Fruit fly (Drosophila melanogaster) whole organism, embryonic: Measurements from ENCODE around the gene HemK2.

ENCODE experiments used
- Abd-B ChIP-seq: fragments of 200-800 bp; sonication (Bioruptor generic); optimal IDR thresholded peaks from 2 replicates; lab custom pipeline; 2018; ENCODE audit warnings: missing biosample characterization, mild to moderate bottlenecking, missing genetic modification characterization, moderate library complexity
- Aef1 ChIP-seq: fragments of 200-800 bp; sonication (Bioruptor generic); IDR thresholded peaks from 3 replicates; pipeline ENCODE4 v1.3.6; 2022; ENCODE audit warnings: missing biosample characterization, missing genetic modification characterization
- Antp ChIP-seq: fragments of 200-800 bp; sonication (Bioruptor generic); optimal IDR thresholded peaks from 3 replicates; lab custom pipeline; 2016; ENCODE audit warnings: missing biosample characterization, missing genetic modification characterization
- CG10321 ChIP-seq: fragments of 200-800 bp; sonication (Bioruptor generic); IDR thresholded peaks from 2 replicates; pipeline ENCODE4 v1.3.6; 2022; ENCODE audit warnings: missing biosample characterization, missing genetic modification characterization
- CG11247 ChIP-seq: fragments of 200-800 bp; sonication (Bioruptor generic); IDR thresholded peaks from 2 replicates; pipeline ENCODE4 v1.3.6; 2022; ENCODE audit warnings: missing biosample characterization, missing genetic modification characterization
- CG12391 ChIP-seq: fragments of 200-800 bp; sonication (Bioruptor generic); optimal IDR thresholded peaks from 3 replicates; lab custom pipeline; 2018; ENCODE audit warnings: missing biosample characterization, mild to moderate bottlenecking, missing genetic modification characterization, moderate library complexity
- CG12769 ChIP-seq: fragments of 200-800 bp; sonication (Bioruptor generic); optimal IDR thresholded peaks from 2 replicates; lab custom pipeline; 2019; ENCODE audit warnings: missing biosample characterization, mild to moderate bottlenecking, missing genetic modification characterization, moderate library complexity
- CG13624 ChIP-seq: fragments of 200-800 bp; sonication (Bioruptor generic); optimal IDR thresholded peaks from 2 replicates; lab custom pipeline; 2016; ENCODE audit warnings: missing biosample characterization, missing genetic modification characterization
- CG13894 ChIP-seq: fragments of 200-800 bp; sonication (Bioruptor generic); optimal IDR thresholded peaks from 3 replicates; lab custom pipeline; 2018; ENCODE audit warnings: missing biosample characterization, mild to moderate bottlenecking, missing genetic modification characterization, moderate library complexity
- CG15269 ChIP-seq: fragments of 200-800 bp; sonication (Bioruptor generic); optimal IDR thresholded peaks from 2 replicates; lab custom pipeline; 2018; ENCODE audit warnings: missing biosample characterization, mild to moderate bottlenecking, missing genetic modification characterization, moderate library complexity
- CG1603 ChIP-seq: fragments of 200-800 bp; sonication (Bioruptor generic); optimal IDR thresholded peaks from 2 replicates; lab custom pipeline; 2019; ENCODE audit warnings: missing biosample characterization, mild to moderate bottlenecking, missing genetic modification characterization, moderate library complexity
- CG17802 ChIP-seq: fragments of 200-800 bp; sonication (Bioruptor generic); optimal IDR thresholded peaks from 2 replicates; lab custom pipeline; 2018; ENCODE audit warnings: missing biosample characterization, mild to moderate bottlenecking, missing genetic modification characterization, moderate library complexity
- CG1792 ChIP-seq: fragments of 200-800 bp; sonication (Bioruptor generic); optimal IDR thresholded peaks from 2 replicates; lab custom pipeline; 2016; ENCODE audit warnings: missing biosample characterization, missing genetic modification characterization
- CG2120 ChIP-seq: fragments of 200-800 bp; sonication (Bioruptor generic); optimal IDR thresholded peaks from 3 replicates; lab custom pipeline; 2016; ENCODE audit warnings: missing biosample characterization, missing genetic modification characterization
- CG32772 ChIP-seq: fragments of 200-800 bp; sonication (Bioruptor generic); IDR thresholded peaks from 2 replicates; pipeline ENCODE4 v1.3.6; 2022; ENCODE audit warnings: missing biosample characterization, missing genetic modification characterization
- CG4328 ChIP-seq: fragments of 200-800 bp; sonication (Bioruptor generic); optimal IDR thresholded peaks from 3 replicates; lab custom pipeline; 2017; ENCODE audit warnings: missing biosample characterization, missing genetic modification reagents, missing genetic modification characterization
- CG7372 ChIP-seq: fragments of 200-800 bp; sonication (Bioruptor generic); IDR thresholded peaks from 2 replicates; pipeline ENCODE4 v1.3.6; 2022; ENCODE audit warnings: missing biosample characterization, missing genetic modification characterization
- CoRest ChIP-seq: fragments of 200-800 bp; sonication (Bioruptor generic); optimal IDR thresholded peaks from 3 replicates; lab custom pipeline; 2018; ENCODE audit warnings: missing biosample characterization, mild to moderate bottlenecking, missing genetic modification characterization, moderate library complexity
- Drgx ChIP-seq: fragments of 200-800 bp; sonication (Bioruptor generic); IDR thresholded peaks from 2 replicates; pipeline ENCODE4 v1.3.6; 2022; ENCODE audit warnings: missing biosample characterization, missing genetic modification characterization
- Fer3 ChIP-seq: fragments of 200-800 bp; sonication (Bioruptor generic); optimal IDR thresholded peaks from 2 replicates; lab custom pipeline; 2018; ENCODE audit warnings: missing biosample characterization, mild to moderate bottlenecking, missing genetic modification characterization, moderate library complexity
- Gsc ChIP-seq: fragments of 200-800 bp; sonication (Bioruptor generic); IDR thresholded peaks from 2 replicates; pipeline ENCODE4 v1.3.6; 2022; ENCODE audit warnings: missing biosample characterization, missing genetic modification characterization
- Hr78 ChIP-seq, 2 experiments: fragments of 200-800 bp in 1 of 2; fragments of >200 bp in 1 of 2; sonication (Bioruptor generic) in 1 of 2; optimal IDR thresholded peaks; 2 replicates each; lab custom pipeline; 2017 to 2019; ENCODE audit warnings: missing biosample characterization in 2 of 2, missing genetic modification characterization in 2 of 2, mild to moderate bottlenecking in 1 of 2, moderate library complexity in 1 of 2
- Med ChIP-seq: fragments of 200-800 bp; sonication (Bioruptor generic); peaks from one replicate; lab custom pipeline; 2016; ENCODE audit warnings: missing biosample characterization, missing genetic modification characterization, mild to moderate bottlenecking, inconsistent platforms, moderate library complexity
- ase ChIP-seq: fragments of 200-800 bp; sonication (Bioruptor generic); IDR thresholded peaks from 3 replicates; pipeline ENCODE4 v1.3.6; 2022; ENCODE audit warnings: missing biosample characterization, missing genetic modification characterization
- dmrt99B ChIP-seq: fragments of 200-800 bp; sonication (Bioruptor generic); optimal IDR thresholded peaks from 2 replicates; lab custom pipeline; 2018; ENCODE audit warnings: missing biosample characterization, mild to moderate bottlenecking, missing genetic modification characterization, moderate library complexity
- eyg ChIP-seq: fragments of 200-800 bp; sonication (Bioruptor generic); optimal IDR thresholded peaks from 3 replicates; lab custom pipeline; 2016; ENCODE audit warnings: missing biosample characterization, missing genetic modification characterization
- gem ChIP-seq: fragments of 200-800 bp; sonication (Bioruptor generic); optimal IDR thresholded peaks from 2 replicates; lab custom pipeline; 2019; ENCODE audit warnings: missing biosample characterization, mild to moderate bottlenecking, missing genetic modification characterization, moderate library complexity
- jing ChIP-seq: fragments of 200-800 bp; sonication (Bioruptor generic); optimal IDR thresholded peaks from 2 replicates; lab custom pipeline; 2018; ENCODE audit warnings: missing biosample characterization, mild to moderate bottlenecking, missing genetic modification characterization
- pfk ChIP-seq: fragments of 200-800 bp; sonication (Bioruptor generic); optimal IDR thresholded peaks from 2 replicates; lab custom pipeline; 2018; ENCODE audit warnings: missing biosample characterization, mild to moderate bottlenecking, missing genetic modification characterization, moderate library complexity
- phol ChIP-seq: fragments of 200-800 bp; sonication (Bioruptor generic); optimal IDR thresholded peaks from 3 replicates; lab custom pipeline; 2018; ENCODE audit warnings: missing biosample characterization, mild to moderate bottlenecking, missing genetic modification characterization, moderate library complexity
- prd ChIP-seq, 3 experiments: fragments of >200 bp in 2 of 3; fragments of 200-800 bp in 1 of 3; sonication (Bioruptor generic) in 1 of 3; optimal IDR thresholded peaks in 2 of 3; IDR thresholded peaks in 1 of 3; 2 replicates in 2 of 3; 3 replicates in 1 of 3; pipeline versions ENCODE4 v1.3.6 to Lab custom; 2017 to 2022; ENCODE audit warnings: missing biosample characterization in 1 of 3, missing genetic modification characterization in 1 of 3
- schlank ChIP-seq: fragments of 200-800 bp; sonication (Bioruptor generic); optimal IDR thresholded peaks from 2 replicates; lab custom pipeline; 2018; ENCODE audit warnings: missing biosample characterization, mild to moderate bottlenecking, missing genetic modification characterization
- sisA ChIP-seq: fragments of 200-800 bp; sonication (Bioruptor generic); IDR thresholded peaks from 2 replicates; pipeline ENCODE4 v1.3.6; 2022; ENCODE audit warnings: missing biosample characterization, missing genetic modification characterization
- tgo ChIP-seq: fragments of 200-800 bp; sonication (Bioruptor generic); IDR thresholded peaks from 3 replicates; pipeline ENCODE4 v1.3.6; 2022; ENCODE audit warnings: missing biosample characterization, missing genetic modification characterization
- tx ChIP-seq: fragments of 200-800 bp; sonication (Bioruptor generic); optimal IDR thresholded peaks from 2 replicates; lab custom pipeline; 2016; ENCODE audit warnings: missing biosample characterization, missing genetic modification characterization
- z ChIP-seq: fragments of 200-800 bp; sonication (Bioruptor generic); IDR thresholded peaks from 3 replicates; pipeline ENCODE4 v1.3.6; 2022; ENCODE audit warnings: missing biosample characterization, missing genetic modification characterization

The HemK2 gene

DNA sequence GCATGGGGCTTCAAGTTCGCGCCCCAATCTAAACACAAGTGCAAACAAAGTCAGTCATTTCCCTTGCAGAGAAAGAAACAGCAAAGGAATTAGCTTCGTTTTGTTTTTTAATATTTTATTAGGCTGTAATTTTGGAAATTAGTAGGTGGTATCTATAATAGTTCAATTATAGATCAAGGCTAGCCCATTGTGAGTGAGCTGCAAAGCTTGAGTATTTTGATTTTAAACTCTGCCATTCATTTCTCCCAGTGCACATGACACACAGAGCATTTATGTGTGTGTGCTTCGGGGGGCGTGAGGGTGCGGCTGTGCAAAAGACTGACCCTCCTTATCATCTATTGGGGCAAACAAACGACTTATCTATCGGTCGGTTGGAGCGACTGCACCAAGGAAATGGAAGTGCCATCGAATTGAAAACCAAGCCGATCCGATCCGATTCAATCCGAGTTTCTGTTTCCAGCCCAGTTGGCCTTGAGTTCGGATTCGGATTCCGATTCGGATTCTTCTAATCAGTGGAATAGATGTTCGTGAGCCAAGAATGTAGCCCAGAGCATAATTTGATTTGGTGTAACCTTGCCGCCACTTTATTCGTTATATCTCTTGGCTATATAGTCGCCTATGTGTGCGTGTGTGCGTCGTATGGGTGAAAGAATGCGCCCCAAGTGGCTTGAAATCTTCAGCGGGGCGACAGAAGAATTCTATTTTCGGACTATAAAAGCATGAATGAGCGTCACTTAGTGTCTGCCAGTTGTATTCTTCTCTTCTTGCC is 27.9 kb downstream of the HemK2 start (continued):
- TF ChIP-seq CG1792 (no peak), CoRest (peak; percentile 18), Med (GFP tag; lab: Kevin White, UChicago) (peak; percentile 80), CG15269 (tag; lab: Kevin White, UChicago) (peak; percentile 50), gem (tag; lab: Kevin White, UChicago) (peak; percentile 56), CG10321 (GFP tag; lab: Robert Waterston, UW) (no peak), Antp (GFP tag; lab: Kevin White, UChicago) (peak; percentile 26), Hr78 (GFP tag; optimal IDR thresholded peaks at IDR 0.05; lab: Kevin White, UChicago) (peak in 1 of 2 experiments; percentile 91), Fer3 (tag; lab: Kevin White, UChicago) (peak; percentile 4), Aef1 (GFP tag; lab: Robert Waterston, UW) (0 out of 3 replicates have a peak, but pooled peaks have one; percentile 25), ase (GFP tag; lab: Robert Waterston, UW) (peak; percentile 47; the same call in 1 of the 3 replicates), jing (GFP tag; lab: Kevin White, UChicago) (no peak), CG1603 (peak; percentile 26), schlank (tag; lab: Kevin White, UChicago) (no peak), dmrt99B (tag; lab: Kevin White, UChicago) (peak; percentile 68), pfk (GFP tag; lab: Kevin White, UChicago) (no peak), tx (GFP tag; lab: Kevin White, UChicago) (no peak), CG11247 (GFP tag; lab: Robert Waterston, UW) (no peak), CG4328 (GFP tag; lab: Kevin White, UChicago) (no peak), CG17802 (tag; lab: Kevin White, UChicago) (no peak), prd (optimal IDR thresholded peaks at IDR 0.05; lab: Kevin White, UChicago) (no peak), prd (GFP tag; IDR thresholded peaks at IDR 0.05; lab: Robert Waterston, UW) (peak; percentile 71), Abd-B (GFP tag; lab: Kevin White, UChicago) (peak; percentile 7), CG32772 (GFP tag; lab: Robert Waterston, UW) (peak; percentile 64), Drgx (GFP tag; lab: Robert Waterston, UW) (peak; percentile 57), CG12769 (tag; lab: Kevin White, UChicago) (peak; percentile 24), tgo (GFP tag; lab: Robert Waterston, UW) (peak; percentile 27; the same call in 1 of the 3 replicates), Gsc (GFP tag; lab: Robert Waterston, UW) (0 out of 2 replicates have a peak, but pooled peaks have one; percentile 24), phol (tag; lab: Kevin White, UChicago) (peak; percentile 39)
- TF ChIP-seq, all 482 proteins: peak for 126

DNA sequence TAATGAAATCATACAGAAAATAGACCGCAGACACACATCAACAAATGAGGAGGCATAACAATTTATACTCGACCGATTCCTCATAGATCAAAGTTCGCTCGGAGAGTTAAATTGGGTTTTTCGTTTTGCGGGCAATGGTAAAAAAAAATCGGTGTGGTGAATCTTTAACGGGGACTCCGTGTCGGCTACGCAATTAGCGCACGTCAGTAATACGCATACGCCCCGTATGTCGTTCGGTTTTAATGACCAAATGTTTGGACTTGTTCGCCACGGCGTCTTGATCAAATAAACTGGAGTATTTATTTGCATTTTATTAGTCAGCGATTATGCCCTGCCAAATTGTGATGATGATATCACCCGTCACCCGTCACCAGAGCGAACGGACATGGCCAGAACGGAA is 28.7 kb downstream of the HemK2 start:
- peak; percentile 28 for TF ChIP-seq Med (GFP tag; lab: Kevin White, UChicago)
- no peak for TF ChIP-seq eyg (GFP tag; lab: Kevin White, UChicago)
- TF ChIP-seq CG12769 (tag; lab: Kevin White, UChicago) = peak; percentile 9
- TF ChIP-seq sisA = no peak
- TF ChIP-seq z (GFP tag; lab: Robert Waterston, UW) = no peak
- TF ChIP-seq CG13624 (GFP tag; lab: Kevin White, UChicago) = no peak
- TF ChIP-seq CG7372 (GFP tag; lab: Robert Waterston, UW) = peak; percentile 91
- TF ChIP-seq CG2120 (GFP tag; lab: Kevin White, UChicago) = no peak
- TF ChIP-seq CG12391 (tag; lab: Kevin White, UChicago) = no peak
- peak; percentile 1 for TF ChIP-seq CG13894 (tag; lab: Kevin White, UChicago)
